Fruit fly (Drosophila melanogaster) Kc167 (cell line): Measurements from ENCODE around the gene Doc3.

Source experiments
- Myc ChIP-seq: fragments of >200 bp; optimal IDR thresholded peaks from 2 replicates; lab custom pipeline; 2017; ENCODE audit warnings: missing external identifiers
- Sin3A ChIP-seq: fragments of >200 bp; optimal IDR thresholded peaks from 2 replicates; lab custom pipeline; 2018; ENCODE audit warnings: missing external identifiers
- insv ChIP-seq: fragments of >200 bp; optimal IDR thresholded peaks from 3 replicates; lab custom pipeline; 2018; ENCODE audit warnings: missing external identifiers
- psq ChIP-seq: fragments of >200 bp; optimal IDR thresholded peaks from 2 replicates; lab custom pipeline; 2017; ENCODE audit warnings: missing external identifiers
- ttk ChIP-seq: sonication (Bioruptor generic); optimal IDR thresholded peaks from 2 replicates; lab custom pipeline; 2017; ENCODE audit warnings: missing external identifiers

DNA sequence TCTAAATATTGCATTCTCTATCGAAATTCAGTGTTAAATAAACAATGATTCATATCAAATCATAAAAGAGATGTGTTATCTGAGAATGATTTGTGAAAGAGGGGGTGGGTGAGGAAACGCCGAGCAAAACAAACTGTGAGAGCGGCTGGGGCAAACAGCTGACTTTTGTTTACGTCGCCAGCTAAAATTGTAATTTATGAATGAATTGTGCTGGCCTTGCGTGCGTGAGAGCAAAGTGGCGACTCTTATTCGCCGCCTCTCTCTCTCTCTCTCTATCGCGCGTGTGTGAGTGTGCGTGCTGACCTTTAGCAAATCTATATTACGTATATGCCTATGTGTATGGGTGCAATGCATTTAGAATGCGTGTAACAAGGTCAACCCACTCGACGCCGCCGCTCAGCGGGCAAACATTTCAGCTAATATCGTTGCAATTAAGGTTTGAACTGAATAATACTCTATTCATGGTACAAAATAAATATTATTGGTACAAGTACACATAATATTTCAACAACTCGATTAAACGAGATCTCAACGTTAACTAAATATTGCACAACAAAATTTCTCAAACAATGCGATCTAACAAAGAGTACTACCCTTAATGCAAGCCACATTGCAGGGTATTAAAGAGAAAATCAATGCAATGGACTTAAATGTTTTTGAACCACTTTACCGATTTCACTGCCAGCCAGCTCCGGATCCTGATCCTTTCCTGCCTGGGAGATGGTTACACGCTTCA, 26.1 kb upstream of the Doc3 start:
- TF ChIP-seq ttk (no peak), insv (no peak), psq (no peak), Myc (lab: Kevin White, UChicago) (no peak), Sin3A (no peak)
